Worm (Caenorhabditis elegans) whole organism, L4 larva: ENCODE measurements around the gene wht-3.
A peak's percentile ranks its signal among the peaks of the same experiment; 100 is the strongest.

Experiments used
- D1046.2 ChIP-seq: fragments of 200-800 bp; sonication (Bioruptor generic); IDR thresholded peaks from 2 replicates; pipeline ENCODE4 v1.3.6; 2022; ENCODE audit warnings: missing genetic modification characterization, missing compliant biosample characterization
- F44E2.7 ChIP-seq: fragments of 200-800 bp; sonication (Bioruptor generic); IDR thresholded peaks from 2 replicates; pipeline ENCODE4 v2.1.2; 2022; ENCODE audit warnings: missing genetic modification characterization, missing compliant biosample characterization
- arid-1 ChIP-seq: fragments of 200-800 bp; sonication (Bioruptor generic); conservative IDR thresholded peaks from 2 replicates; pipeline ENCODE4 v1.3.6; 2022; ENCODE audit warnings: missing genetic modification reagents, missing genetic modification characterization, missing compliant biosample characterization
- ceh-32 ChIP-seq: sonication (generic microtip); optimal IDR thresholded peaks from 2 replicates; lab custom pipeline; 2016; ENCODE audit warnings: mild to moderate bottlenecking, missing genetic modification characterization, missing compliant biosample characterization; ENCODE audit not compliant: poor library complexity
- ceh-44 ChIP-seq: fragments of 200-800 bp; sonication (Bioruptor generic); IDR thresholded peaks from 2 replicates; pipeline ENCODE4 v1.3.6; 2022; ENCODE audit warnings: missing genetic modification reagents, missing genetic modification characterization, missing compliant biosample characterization
- ces-1 ChIP-seq: fragments of 150-350 bp; sonication (generic microtip); optimal IDR thresholded peaks from 4 replicates; lab custom pipeline; 2014; ENCODE audit warnings: missing biosample characterization, missing genetic modification reagents, missing genetic modification characterization
- ctbp-1 ChIP-seq: fragments of 200-800 bp; sonication (Bioruptor generic); IDR thresholded peaks from 2 replicates; pipeline ENCODE4 v1.3.6; 2022; ENCODE audit warnings: missing genetic modification reagents, missing genetic modification characterization, missing compliant biosample characterization
- dmd-6 ChIP-seq: fragments of 200-800 bp; sonication (Bioruptor generic); IDR thresholded peaks from 2 replicates; pipeline ENCODE4 v1.3.6; 2022; ENCODE audit warnings: missing genetic modification reagents, missing genetic modification characterization, missing compliant biosample characterization
- dpl-1 ChIP-seq: fragments of 150-350 bp; optimal IDR thresholded peaks from 2 replicates; lab custom pipeline; 2014; ENCODE audit warnings: missing biosample characterization, missing genetic modification reagents, missing genetic modification characterization
- egl-43 ChIP-seq: fragments of 200-800 bp; sonication (Bioruptor generic); IDR thresholded peaks from 2 replicates; pipeline ENCODE4 v1.3.6; 2022; ENCODE audit warnings: missing genetic modification reagents, missing genetic modification characterization, missing compliant biosample characterization
- fkh-10 ChIP-seq: fragments of 150-350 bp; optimal IDR thresholded peaks from 2 replicates; lab custom pipeline; 2014; ENCODE audit warnings: missing biosample characterization, missing genetic modification reagents, missing genetic modification characterization
- hlh-11 ChIP-seq: fragments of 200-800 bp; sonication (Bioruptor generic); optimal IDR thresholded peaks from 2 replicates; lab custom pipeline; 2018; ENCODE audit warnings: mild to moderate bottlenecking, missing genetic modification characterization, missing compliant biosample characterization
- hlh-30 ChIP-seq: sonication (generic microtip); optimal IDR thresholded peaks from 2 replicates; lab custom pipeline; 2017; ENCODE audit warnings: antibody characterized with exemption, mild to moderate bottlenecking, missing genetic modification characterization, missing compliant biosample characterization; ENCODE audit not compliant: insufficient read depth
- lin-13 ChIP-seq: fragments of 150-350 bp; optimal IDR thresholded peaks from 2 replicates; lab custom pipeline; 2014; ENCODE audit warnings: missing biosample characterization, missing genetic modification reagents, missing genetic modification characterization
- lin-39 ChIP-seq: fragments of 150-350 bp; optimal IDR thresholded peaks from 2 replicates; lab custom pipeline; 2014; ENCODE audit warnings: missing biosample characterization, missing genetic modification reagents, missing genetic modification characterization
- lsy-2 ChIP-seq, 2 experiments: fragments of 150-350 bp in 1 of 2; sonication (generic microtip) in 1 of 2; optimal IDR thresholded peaks; 2 replicates each; lab custom pipeline; 2014 to 2017; ENCODE audit warnings: missing biosample characterization in 2 of 2, missing genetic modification characterization in 2 of 2
- madf-5 ChIP-seq, 2 experiments: fragments of 200-800 bp; sonication (Bioruptor generic); IDR thresholded peaks; 2 replicates each; pipeline ENCODE4 v1.3.6; 2022; ENCODE audit warnings: missing compliant biosample characterization in 2 of 2, missing genetic modification characterization in 2 of 2
- mdl-1 ChIP-seq, 2 experiments: fragments of 150-350 bp in 1 of 2; sonication (generic microtip) in 1 of 2; optimal IDR thresholded peaks; 2 replicates each; lab custom pipeline; 2014 to 2017; ENCODE audit warnings: missing biosample characterization in 2 of 2, missing genetic modification characterization in 2 of 2
- mes-2 ChIP-seq: sonication (generic microtip); optimal IDR thresholded peaks from 2 replicates; lab custom pipeline; 2016; ENCODE audit warnings: missing genotype, mild to moderate bottlenecking, missing genetic modification characterization, missing compliant biosample characterization; ENCODE audit not compliant: poor library complexity, severe bottlenecking
- nhr-11 ChIP-seq: fragments of 150-350 bp; optimal IDR thresholded peaks from 2 replicates; lab custom pipeline; 2014; ENCODE audit warnings: missing biosample characterization, missing genetic modification characterization
- nhr-237 ChIP-seq: sonication (generic microtip); optimal IDR thresholded peaks from 2 replicates; lab custom pipeline; 2017; ENCODE audit warnings: missing biosample characterization, missing genetic modification characterization
- nhr-6 ChIP-seq: fragments of 150-350 bp; optimal IDR thresholded peaks from 2 replicates; lab custom pipeline; 2014; ENCODE audit warnings: missing biosample characterization, missing genetic modification characterization
- rbr-2 ChIP-seq: sonication (generic microtip); optimal IDR thresholded peaks from 2 replicates; lab custom pipeline; 2016; ENCODE audit warnings: missing genotype, missing genetic modification characterization, missing compliant biosample characterization
- set-16 ChIP-seq: fragments of 200-800 bp; sonication (Bioruptor generic); IDR thresholded peaks from 2 replicates; pipeline ENCODE4 v1.3.6; 2022; ENCODE audit warnings: missing genetic modification reagents, missing genetic modification characterization, missing compliant biosample characterization
- spr-3 ChIP-seq: fragments of 200-800 bp; sonication (Bioruptor generic); optimal IDR thresholded peaks from 2 replicates; lab custom pipeline; 2018; ENCODE audit warnings: mild to moderate bottlenecking, missing genetic modification characterization, missing compliant biosample characterization
- tra-1 ChIP-seq: fragments of 200-800 bp; sonication (Bioruptor generic); IDR thresholded peaks from 2 replicates; pipeline ENCODE4 v1.3.6; 2022; ENCODE audit warnings: missing genetic modification reagents, missing genetic modification characterization, missing compliant biosample characterization
- unc-62 ChIP-seq, 3 experiments: fragments of 150-350 bp in 1 of 3; sonication (generic microtip); optimal IDR thresholded peaks in 2 of 3; peaks in 1 of 3; 1 replicate in 1 of 3; 2 replicates in 2 of 3; lab custom pipeline; 2014 to 2017; ENCODE audit warnings: missing biosample characterization in 3 of 3, missing genetic modification characterization in 3 of 3, missing genetic modification reagents in 3 of 3, missing genotype in 1 of 3
- zfp-3 ChIP-seq: fragments of 200-800 bp; sonication (Bioruptor generic); conservative IDR thresholded peaks from 2 replicates; pipeline ENCODE4 v1.3.6; 2022; ENCODE audit warnings: missing genetic modification reagents, missing genetic modification characterization, missing compliant biosample characterization

Gene wht-3

ce11 chrIII:4150919-4151318, 479 bp downstream of the wht-3 start (continued):
- peak in 1 of 2 experiments; percentile 59 for TF ChIP-seq mdl-1 (tag; optimal IDR thresholded peaks at IDR 0.05; lab: Kevin White, UChicago)
- no peak for TF ChIP-seq nhr-237 (tag; lab: Kevin White, UChicago)
- no peak for TF ChIP-seq tra-1 (GFP tag; lab: Robert Waterston, UW)
- TF ChIP-seq spr-3 (GFP tag; lab: Kevin White, UChicago), result no peak
- TF ChIP-seq lin-13, result peak; percentile 4
- peak; percentile 49 for TF ChIP-seq dmd-6 (GFP tag; lab: Robert Waterston, UW)
- TF ChIP-seq mes-2 (tag; lab: Kevin White, UChicago), result peak; percentile 83
- peak; percentile 85 for TF ChIP-seq hlh-30 (tag; lab: Kevin White, UChicago)
- peak; percentile 64 for TF ChIP-seq nhr-11 (tag; lab: Kevin White, UChicago)

ce11 chrIII:4143170-4143569, 8.2 kb downstream of the wht-3 start:
- TF ChIP-seq set-16 (GFP tag; lab: Robert Waterston, UW), result no peak
- TF ChIP-seq arid-1 (GFP tag; lab: Robert Waterston, UW), result no peak
- no peak for TF ChIP-seq F44E2.7 (GFP tag; lab: Robert Waterston, UW)

ce11 chrIII:4137180-4137579, 14.2 kb downstream of the wht-3 start:
- TF ChIP-seq unc-62 (GFP tag; optimal IDR thresholded peaks at IDR 0.05 in 1 of 2; lab: Kevin White, UChicago) (peak in 1 of 2 experiments; percentile 66), unc-62 (tag; optimal IDR thresholded peaks at IDR 0.05; lab: Kevin White, UChicago) (no peak), lsy-2 (tag; optimal IDR thresholded peaks at IDR 0.05; lab: Kevin White, UChicago) (no peak), D1046.2 (GFP tag; lab: Robert Waterston, UW) (no peak)

- TF ChIP-seq nhr-6 (tag; lab: Kevin White, UChicago) (no peak), set-16 (GFP tag; lab: Robert Waterston, UW) (peak; percentile 93), mdl-1 (tag; optimal IDR thresholded peaks at IDR 0.05; lab: Kevin White, UChicago) (no peak)
Measured at ce11 chrIII:4134059-4134458, 17.3 kb downstream of the wht-3 start.

- TF ChIP-seq ceh-32 (tag; lab: Kevin White, UChicago) (no peak), lin-39 (no peak), ces-1 (GFP tag; lab: Kevin White, UChicago) (peak; percentile 67), ceh-44 (GFP tag; lab: Robert Waterston, UW) (no peak), dpl-1 (no peak), egl-43 (no peak), tra-1 (GFP tag; lab: Robert Waterston, UW) (no peak)
- TF ChIP-seq, all 104 proteins: peak for 1
Measured at ce11 chrIII:4131814-4132555, 19.4 kb downstream of the wht-3 start.

- TF ChIP-seq zfp-3 (GFP tag; lab: Robert Waterston, UW), result no peak
- peak; percentile 54 for TF ChIP-seq fkh-10 (GFP tag; lab: Kevin White, UChicago)
Measured at ce11 chrIII:4123900-4124299, 27.5 kb downstream of the wht-3 start.

- TF ChIP-seq hlh-11, result no peak
- no peak for TF ChIP-seq ceh-44 (GFP tag; lab: Robert Waterston, UW)
- no peak for TF ChIP-seq ctbp-1 (GFP tag; lab: Robert Waterston, UW)
- TF ChIP-seq lsy-2 (tag; optimal IDR thresholded peaks at IDR 0.05; lab: Kevin White, UChicago), result no peak
- no peak for TF ChIP-seq rbr-2 (tag; lab: Kevin White, UChicago)
- TF ChIP-seq mdl-1 (tag; optimal IDR thresholded peaks at IDR 0.05; lab: Kevin White, UChicago), result no peak
- no peak for TF ChIP-seq madf-5 (GFP tag; IDR thresholded peaks at IDR 0.05; lab: Robert Waterston, UW)
- TF ChIP-seq mes-2 (tag; lab: Kevin White, UChicago), result no peak
- TF ChIP-seq ceh-32 (tag; lab: Kevin White, UChicago), result no peak
Measured at ce11 chrIII:4123277-4123676, 28.1 kb downstream of the wht-3 start.
